Fruit fly (Drosophila melanogaster): ENCODE data around the gene Ranbp21.

Ranbp21 gene

dm6 chrX:19683040-19683875, 31.2 kb upstream of the Ranbp21 start, which contains the start of the genes dome and Ubqn (continued):
- TF ChIP-seq CG4328 (GFP tag; optimal IDR thresholded peaks at IDR 0.05) = no peak
- no peak for TF ChIP-seq Rfx (GFP tag; IDR thresholded peaks at IDR 0.05)
- TF ChIP-seq Hand (GFP tag; optimal IDR thresholded peaks at IDR 0.05) = peak; percentile 30
- TF ChIP-seq hkb (optimal IDR thresholded peaks at IDR 0.05) = peak; percentile 63
- TF ChIP-seq hkb (GFP tag; IDR thresholded peaks at IDR 0.05) = 0 out of 2 replicates have a peak, but pooled peaks have one; percentile 22
- TF ChIP-seq CG43689 (GFP tag; IDR thresholded peaks at IDR 0.05) = no peak
- peak; percentile 32 for TF ChIP-seq Deaf1 (tag; optimal IDR thresholded peaks at IDR 0.05)
- no peak for TF ChIP-seq CG12942 (GFP tag; optimal IDR thresholded peaks at IDR 0.05)
- TF ChIP-seq CG6175 (GFP tag; IDR thresholded peaks at IDR 0.05) = no peak
- TF ChIP-seq CG17612 (GFP tag; IDR thresholded peaks at IDR 0.05) = no peak
- peak; percentile 6 for TF ChIP-seq CG12391 (tag; optimal IDR thresholded peaks at IDR 0.05)
- no peak for TF ChIP-seq dimm (GFP tag; IDR thresholded peaks at IDR 0.05)
- no peak for TF ChIP-seq tap (tag; optimal IDR thresholded peaks at IDR 0.05)
- TF ChIP-seq z (GFP tag; IDR thresholded peaks at IDR 0.05) = no peak
- peak; percentile 93 for TF ChIP-seq inv (GFP tag; IDR thresholded peaks at IDR 0.05; ENCODE audit: partially characterized antibody)
- no peak for TF ChIP-seq Usf (GFP tag; optimal IDR thresholded peaks at IDR 0.05)
- TF ChIP-seq unpg (GFP tag; optimal IDR thresholded peaks at IDR 0.05) = peak; percentile 7
- TF ChIP-seq Antp (GFP tag; optimal IDR thresholded peaks at IDR 0.05) = no peak
- TF ChIP-seq CG30403 (GFP tag; optimal IDR thresholded peaks at IDR 0.05) = peak; percentile 17
- TF ChIP-seq kah (GFP tag; optimal IDR thresholded peaks at IDR 0.05) = peak; percentile 33
- no peak for TF ChIP-seq da (GFP tag; optimal IDR thresholded peaks at IDR 0.05)
- peak; percentile 61 for TF ChIP-seq YL-1 (GFP tag; optimal IDR thresholded peaks at IDR 0.05)
- peak in 1 of 2 experiments; percentile 25 for TF ChIP-seq bsh (GFP tag; optimal IDR thresholded peaks at IDR 0.05)
- TF ChIP-seq CG31388 (GFP tag; optimal IDR thresholded peaks at IDR 0.05) = no peak
- TF ChIP-seq CG42726 (GFP tag; IDR thresholded peaks at IDR 0.05; ENCODE audit: partially characterized antibody) = peak; percentile 65; the same call in 1 of the 2 replicates
- no peak for TF ChIP-seq HLH54F (GFP tag; optimal IDR thresholded peaks at IDR 0.05)
- no peak for TF ChIP-seq Dip2 (GFP tag; IDR thresholded peaks at IDR 0.05)
- TF ChIP-seq CG8924 (tag; optimal IDR thresholded peaks at IDR 0.05) = peak; percentile 36
- TF ChIP-seq CG11085 (GFP tag; IDR thresholded peaks at IDR 0.05) = no peak
- no peak for TF ChIP-seq CG2202 (tag; optimal IDR thresholded peaks at IDR 0.05)
- TF ChIP-seq Sry-δ (GFP tag; optimal IDR thresholded peaks at IDR 0.05) = peak; percentile 93
- TF ChIP-seq CG4360 (GFP tag; IDR thresholded peaks at IDR 0.05) = no peak
- no peak for TF ChIP-seq seq (GFP tag; IDR thresholded peaks at IDR 0.05)
- no peak for TF ChIP-seq gsb (GFP tag; IDR thresholded peaks at IDR 0.05)
- no peak for TF ChIP-seq HHEX (GFP tag; optimal IDR thresholded peaks at IDR 0.05)
- TF ChIP-seq CG3065 (GFP tag; optimal IDR thresholded peaks at IDR 0.05) = no peak
- no peak for TF ChIP-seq CG17829 (tag; optimal IDR thresholded peaks at IDR 0.05)
- TF ChIP-seq CG8765 (GFP tag; IDR thresholded peaks at IDR 0.05) = no peak
- no peak for TF ChIP-seq CG10209 (GFP tag; optimal IDR thresholded peaks at IDR 0.05)
- TF ChIP-seq CG4854 (GFP tag; optimal IDR thresholded peaks at IDR 0.05) = no peak
- peak; percentile 4 for TF ChIP-seq Nf-YB (GFP tag; optimal IDR thresholded peaks at IDR 0.05)
- no peak for TF ChIP-seq tio (GFP tag; optimal IDR thresholded peaks at IDR 0.05)
- no peak for TF ChIP-seq CG10321 (GFP tag; IDR thresholded peaks at IDR 0.05)
- peak; percentile 23 for TF ChIP-seq dmrt11E (tag; optimal IDR thresholded peaks at IDR 0.05)
- TF ChIP-seq CG17361 (GFP tag; IDR thresholded peaks at IDR 0.05) = peak; percentile 67; the same call in 2 of the 3 replicates
- no peak for TF ChIP-seq D19B (GFP tag; optimal IDR thresholded peaks at IDR 0.05)
- TF ChIP-seq vvl (GFP tag; IDR thresholded peaks at IDR 0.05) = no peak; the same call in 1 of the 2 replicates
- TF ChIP-seq her (GFP tag; optimal IDR thresholded peaks at IDR 0.05) = no peak
- no peak for TF ChIP-seq hth (optimal IDR thresholded peaks at IDR 0.05)
- TF ChIP-seq BtbVII (GFP tag; optimal IDR thresholded peaks at IDR 0.05) = peak; percentile 25

All from whole organism, embryonic.